Worm (Caenorhabditis elegans): ENCODE measurements around the gene glt-4.

The glt-4 gene

DNA sequence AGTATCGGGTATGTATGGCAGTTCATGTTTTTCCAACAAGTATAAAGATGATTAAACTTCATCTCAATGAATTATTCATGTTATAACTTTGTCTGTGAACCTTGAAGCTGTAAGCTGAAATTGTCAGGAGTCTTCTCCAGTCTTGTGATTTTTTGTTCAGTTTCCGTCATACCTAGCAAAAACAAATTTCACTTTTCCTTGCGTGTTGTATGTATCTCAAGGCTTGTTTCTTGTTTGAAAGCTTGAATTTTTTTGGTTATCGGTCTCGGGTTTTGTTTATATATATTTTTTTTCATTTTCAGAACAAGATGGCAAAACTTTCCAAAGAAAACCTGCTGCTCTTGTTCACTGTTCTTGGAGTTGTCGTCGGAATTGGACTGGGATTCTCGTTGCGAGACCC is at the start of gene glt-4:
glt-4 (plus strand) TSS at position 301 of the 400 bp plus-strand sequence.
- TF ChIP-seq klf-2 (GFP tag; conservative IDR thresholded peaks at IDR 0.05) (no peak), flt-1 (GFP tag; IDR thresholded peaks at IDR 0.05) (no peak), ztf-29 (GFP tag; IDR thresholded peaks at IDR 0.05) (no peak), ztf-23 (GFP tag; IDR thresholded peaks at IDR 0.05) (no peak), cog-1 (tag; optimal IDR thresholded peaks at IDR 0.05) (no peak), ref-1 (GFP tag; conservative IDR thresholded peaks at IDR 0.05) (no peak), tab-1 (GFP tag; IDR thresholded peaks at IDR 0.05) (no peak)

DNA sequence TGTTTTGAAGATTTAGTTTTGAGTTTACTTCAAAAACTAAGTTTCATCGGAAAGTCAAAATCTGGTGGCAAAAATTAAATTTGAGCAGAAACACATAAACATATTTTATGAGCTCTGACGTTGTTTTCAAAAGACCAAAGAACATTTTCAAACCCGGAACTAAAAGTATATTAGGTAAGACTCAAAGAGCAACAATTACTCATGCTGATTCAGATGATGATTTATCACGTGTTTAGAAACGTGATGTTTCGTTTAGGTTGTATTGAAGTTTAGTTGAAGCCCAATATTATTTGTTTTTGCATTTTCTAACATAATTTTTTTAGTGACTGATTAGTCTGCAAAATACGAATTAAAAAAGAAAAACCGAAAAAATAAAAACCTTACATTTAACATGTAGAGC is 49.5 kb upstream of the glt-4 start:
- TF ChIP-seq cog-1 (tag; optimal IDR thresholded peaks at IDR 0.05) (no peak), ref-1 (GFP tag; conservative IDR thresholded peaks at IDR 0.05) (no peak), ztf-29 (GFP tag; IDR thresholded peaks at IDR 0.05) (no peak), tab-1 (GFP tag; IDR thresholded peaks at IDR 0.05) (no peak), klf-2 (GFP tag; conservative IDR thresholded peaks at IDR 0.05) (no peak), med-1 (GFP tag; optimal IDR thresholded peaks at IDR 0.05; ENCODE audit: insufficient read depth) (no peak), T22C8.4 (GFP tag; IDR thresholded peaks at IDR 0.05) (no peak), flt-1 (GFP tag; IDR thresholded peaks at IDR 0.05) (no peak), ztf-23 (GFP tag; IDR thresholded peaks at IDR 0.05) (no peak)

DNA sequence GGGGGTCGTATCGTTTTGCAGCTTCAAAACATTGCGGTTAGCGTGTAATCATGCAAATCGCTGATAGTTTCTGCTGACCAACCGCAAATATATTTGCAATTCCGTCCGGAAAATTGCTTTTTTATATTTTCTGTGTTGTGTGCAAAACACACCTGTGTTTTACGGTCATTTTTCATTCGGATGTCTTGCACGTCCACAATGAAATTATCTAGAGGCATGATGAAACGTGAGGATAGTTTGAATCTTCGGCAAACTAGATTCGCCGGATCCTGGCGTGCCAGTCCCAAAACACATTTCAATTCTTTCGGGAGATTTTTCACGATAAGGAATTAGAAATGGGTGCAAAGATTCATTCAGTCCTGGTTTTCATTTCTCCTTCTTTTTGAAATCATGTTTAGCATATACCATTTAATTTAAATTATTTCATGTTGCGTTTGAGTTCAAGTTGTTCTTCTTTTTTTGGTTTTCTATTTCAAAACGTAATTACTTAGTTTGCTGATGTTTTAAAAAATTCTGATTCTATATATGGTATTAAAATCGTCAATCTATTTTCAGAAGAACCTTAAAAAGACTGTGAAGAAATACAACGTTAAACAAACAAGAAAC is 48.1 kb upstream of the glt-4 start, which contains the start of gene C03B1.5:
C03B1.5 (plus strand) TSS at position 556 of the 606 bp plus-strand sequence.
- no peak for TF ChIP-seq ztf-23 (GFP tag; IDR thresholded peaks at IDR 0.05)

DNA sequence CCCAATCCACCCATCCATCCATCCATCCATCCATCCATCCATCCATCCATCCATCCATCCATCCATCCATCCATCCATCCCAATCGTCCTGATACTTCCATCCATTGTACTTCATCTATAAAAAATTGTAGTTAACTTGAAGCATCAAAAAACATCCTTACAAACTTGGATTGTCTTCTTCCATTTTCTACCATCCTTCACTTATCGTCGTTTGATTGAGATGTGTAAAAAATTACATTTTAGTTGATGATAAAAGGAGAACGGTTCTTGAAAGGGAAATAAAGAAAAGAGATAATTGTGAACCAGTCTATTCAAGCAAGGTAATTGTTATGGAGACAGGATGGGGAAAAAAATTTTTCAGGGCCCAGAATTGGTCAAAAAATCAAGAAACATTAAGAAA is 45.5 kb upstream of the glt-4 start, which contains the start of gene C03B1.10:
C03B1.10 (minus strand) TSS at position 101 of the 400 bp plus-strand sequence.
- no peak for TF ChIP-seq ref-1 (GFP tag; conservative IDR thresholded peaks at IDR 0.05)
- no peak for TF ChIP-seq cog-1 (tag; optimal IDR thresholded peaks at IDR 0.05)
- no peak for TF ChIP-seq ztf-29 (GFP tag; IDR thresholded peaks at IDR 0.05)
- no peak for TF ChIP-seq T22C8.4 (GFP tag; IDR thresholded peaks at IDR 0.05)
- no peak for TF ChIP-seq flt-1 (GFP tag; IDR thresholded peaks at IDR 0.05)
- no peak for TF ChIP-seq tab-1 (GFP tag; IDR thresholded peaks at IDR 0.05)
- TF ChIP-seq med-1 (GFP tag; optimal IDR thresholded peaks at IDR 0.05; ENCODE audit: insufficient read depth), result no peak
- no peak for TF ChIP-seq ztf-23 (GFP tag; IDR thresholded peaks at IDR 0.05)
- TF ChIP-seq klf-2 (GFP tag; conservative IDR thresholded peaks at IDR 0.05), result no peak

DNA sequence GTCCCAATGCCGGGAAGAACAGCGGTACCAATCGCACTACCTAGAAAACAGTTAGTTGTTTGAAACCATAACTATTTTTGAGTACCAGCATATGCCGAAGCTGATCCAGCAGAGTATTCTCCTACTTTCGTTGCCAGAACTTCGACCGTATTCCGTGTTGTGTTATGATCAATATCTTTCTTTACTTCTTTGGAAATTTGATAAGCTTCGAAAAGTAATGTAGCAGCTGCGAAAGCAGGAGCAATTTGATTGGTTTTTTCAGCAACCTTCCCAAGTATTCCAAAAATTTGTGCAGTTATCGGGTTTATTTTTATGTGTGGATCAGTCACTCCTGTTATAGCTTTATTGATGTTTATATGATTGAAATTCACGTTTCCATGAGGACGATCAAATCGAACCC is 43.1 kb upstream of the glt-4 start:
- TF ChIP-seq ztf-23 (GFP tag; IDR thresholded peaks at IDR 0.05) (no peak), tab-1 (GFP tag; IDR thresholded peaks at IDR 0.05) (no peak), flt-1 (GFP tag; IDR thresholded peaks at IDR 0.05) (no peak), ztf-29 (GFP tag; IDR thresholded peaks at IDR 0.05) (no peak), cog-1 (tag; optimal IDR thresholded peaks at IDR 0.05) (no peak), klf-2 (GFP tag; conservative IDR thresholded peaks at IDR 0.05) (no peak), T22C8.4 (GFP tag; IDR thresholded peaks at IDR 0.05) (no peak), med-1 (GFP tag; optimal IDR thresholded peaks at IDR 0.05; ENCODE audit: insufficient read depth) (no peak), ref-1 (GFP tag; conservative IDR thresholded peaks at IDR 0.05) (no peak)

DNA sequence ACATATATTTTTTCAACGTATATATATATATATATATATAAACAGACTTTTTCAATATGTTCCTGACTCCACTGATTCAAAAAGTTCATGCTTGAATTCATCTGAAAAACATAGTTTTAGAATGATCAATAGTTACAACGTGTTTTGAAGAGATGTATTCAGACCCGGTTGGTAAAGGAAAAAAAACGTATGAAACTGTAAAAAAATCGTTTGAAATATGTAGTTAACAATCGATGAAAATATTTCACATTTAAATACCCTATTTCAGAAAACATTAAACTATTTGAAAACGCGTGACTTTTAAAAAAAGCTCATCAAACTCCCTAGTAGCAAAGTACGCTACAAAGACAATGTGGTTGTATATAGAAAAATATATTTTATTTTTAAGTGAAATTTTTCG is 42.6 kb upstream of the glt-4 start, which contains the start of gene C03B1.14:
C03B1.14 (minus strand) TSS at position 101 of the 400 bp plus-strand sequence.
- TF ChIP-seq ztf-29 (GFP tag; IDR thresholded peaks at IDR 0.05) (no peak), med-1 (GFP tag; optimal IDR thresholded peaks at IDR 0.05; ENCODE audit: insufficient read depth) (no peak), T22C8.4 (GFP tag; IDR thresholded peaks at IDR 0.05) (no peak), ref-1 (GFP tag; conservative IDR thresholded peaks at IDR 0.05) (no peak), flt-1 (GFP tag; IDR thresholded peaks at IDR 0.05) (no peak), ztf-23 (GFP tag; IDR thresholded peaks at IDR 0.05) (no peak), tab-1 (GFP tag; IDR thresholded peaks at IDR 0.05) (no peak), klf-2 (GFP tag; conservative IDR thresholded peaks at IDR 0.05) (no peak), cog-1 (tag; optimal IDR thresholded peaks at IDR 0.05) (no peak)

DNA sequence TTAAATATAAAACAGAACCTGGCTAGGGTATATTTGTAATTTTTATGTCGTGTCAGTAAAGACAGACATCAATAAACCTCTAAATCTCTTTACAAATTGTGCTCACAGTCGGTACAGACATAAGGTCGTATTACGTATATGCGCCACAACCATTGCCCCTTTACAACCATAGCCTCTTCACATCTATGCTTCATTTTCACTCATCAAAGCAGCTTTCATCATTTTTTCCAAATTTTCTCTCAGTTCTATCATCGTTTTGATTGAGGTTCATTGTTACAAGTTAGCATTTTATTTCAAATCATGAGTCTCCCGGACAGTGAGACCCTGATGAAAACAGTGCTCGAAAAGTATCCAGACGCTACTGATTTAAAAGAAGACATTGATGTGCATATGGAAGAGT is 39.0 kb upstream of the glt-4 start, which contains the start of gene C03B1.4:
C03B1.4 (plus strand) TSS at position 301 of the 400 bp plus-strand sequence.
- no peak for TF ChIP-seq flt-1 (GFP tag; IDR thresholded peaks at IDR 0.05)
- TF ChIP-seq ztf-29 (GFP tag; IDR thresholded peaks at IDR 0.05), result no peak
- TF ChIP-seq ztf-23 (GFP tag; IDR thresholded peaks at IDR 0.05), result no peak
- no peak for TF ChIP-seq T22C8.4 (GFP tag; IDR thresholded peaks at IDR 0.05)
- TF ChIP-seq tab-1 (GFP tag; IDR thresholded peaks at IDR 0.05), result no peak
- TF ChIP-seq med-1 (GFP tag; optimal IDR thresholded peaks at IDR 0.05; ENCODE audit: insufficient read depth), result no peak
- no peak for TF ChIP-seq ref-1 (GFP tag; conservative IDR thresholded peaks at IDR 0.05)
- TF ChIP-seq cog-1 (tag; optimal IDR thresholded peaks at IDR 0.05), result no peak
- TF ChIP-seq klf-2 (GFP tag; conservative IDR thresholded peaks at IDR 0.05), result no peak

DNA sequence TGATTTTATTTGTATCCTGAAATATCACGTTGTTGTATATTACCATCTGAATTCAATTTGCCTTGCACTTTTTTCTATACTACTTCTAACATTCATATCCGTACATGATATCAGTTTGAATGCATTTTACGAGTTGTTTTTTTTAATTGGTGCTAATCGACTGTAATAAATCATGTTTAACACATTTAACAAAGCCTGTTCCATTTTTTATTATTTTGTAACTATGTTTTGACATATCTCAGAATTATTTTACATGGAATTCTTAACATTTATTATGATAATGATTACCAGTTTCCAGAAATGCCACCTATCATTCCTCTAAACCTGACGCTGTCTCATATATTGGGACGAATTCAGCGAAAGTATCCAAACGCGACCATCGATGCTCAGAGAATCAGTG is 37.5 kb upstream of the glt-4 start, which contains the start of gene C03B1.3:
C03B1.3 (plus strand) TSS at position 301 of the 400 bp plus-strand sequence.
- TF ChIP-seq ztf-29 (GFP tag; IDR thresholded peaks at IDR 0.05) (no peak), med-1 (GFP tag; optimal IDR thresholded peaks at IDR 0.05; ENCODE audit: insufficient read depth) (no peak), T22C8.4 (GFP tag; IDR thresholded peaks at IDR 0.05) (no peak), ref-1 (GFP tag; conservative IDR thresholded peaks at IDR 0.05) (no peak), klf-2 (GFP tag; conservative IDR thresholded peaks at IDR 0.05) (no peak), cog-1 (tag; optimal IDR thresholded peaks at IDR 0.05) (no peak), ztf-23 (GFP tag; IDR thresholded peaks at IDR 0.05) (no peak), tab-1 (GFP tag; IDR thresholded peaks at IDR 0.05) (no peak), flt-1 (GFP tag; IDR thresholded peaks at IDR 0.05) (no peak)

DNA sequence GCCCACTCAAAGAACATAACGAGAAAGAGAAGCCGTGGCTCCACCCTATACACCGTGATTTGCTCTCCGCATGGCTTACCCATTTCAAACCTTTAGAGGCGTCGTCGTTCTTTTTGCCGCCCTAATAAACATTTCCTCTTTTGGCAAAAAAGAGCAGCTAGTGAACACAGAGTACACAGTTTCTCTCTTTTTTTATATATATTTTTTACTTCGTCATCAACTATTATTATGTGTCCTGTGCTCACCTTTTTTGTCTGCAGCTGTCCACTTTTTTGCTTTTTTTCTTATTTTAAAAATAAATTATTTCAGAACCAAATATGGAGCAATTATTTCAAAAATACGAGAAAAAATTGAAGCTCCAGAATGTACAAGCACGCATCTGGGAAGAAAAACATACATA is 33.5 kb upstream of the glt-4 start, which contains the start of gene C03B1.2:
C03B1.2 (plus strand) TSS at position 301 of the 400 bp plus-strand sequence.
- no peak for TF ChIP-seq T22C8.4 (GFP tag; IDR thresholded peaks at IDR 0.05)
- no peak for TF ChIP-seq ztf-29 (GFP tag; IDR thresholded peaks at IDR 0.05)
- no peak for TF ChIP-seq flt-1 (GFP tag; IDR thresholded peaks at IDR 0.05)
- no peak for TF ChIP-seq klf-2 (GFP tag; conservative IDR thresholded peaks at IDR 0.05)
- no peak for TF ChIP-seq med-1 (GFP tag; optimal IDR thresholded peaks at IDR 0.05; ENCODE audit: insufficient read depth)
- no peak for TF ChIP-seq tab-1 (GFP tag; IDR thresholded peaks at IDR 0.05)
- no peak for TF ChIP-seq cog-1 (tag; optimal IDR thresholded peaks at IDR 0.05)
